Fruit fly (Drosophila melanogaster): ENCODE data around the gene Teh4.
A peak's percentile ranks its signal among the peaks of the same experiment; 100 is the strongest.

Teh4 gene

DNA sequence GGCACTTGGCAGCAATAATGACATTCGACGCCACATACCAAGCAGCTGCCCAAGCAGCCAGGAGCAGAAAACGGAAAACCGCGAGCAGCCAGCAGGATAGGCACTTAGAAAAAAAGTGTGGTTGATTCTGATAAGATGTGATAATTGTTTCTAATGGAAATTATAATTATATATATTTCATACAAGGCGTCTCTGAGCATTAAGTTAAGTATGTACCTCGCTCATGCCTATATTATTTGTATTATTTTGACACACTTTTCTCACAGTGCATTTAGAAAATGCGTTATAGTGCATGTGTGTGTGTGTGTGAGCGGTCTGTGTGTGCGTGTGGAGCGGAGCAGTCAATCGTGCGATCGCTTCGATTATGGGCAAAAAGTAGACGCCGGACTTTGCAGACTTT is 19.7 kb downstream of the Teh4 start (continued):
- TF ChIP-seq CG10979 (tag; optimal IDR thresholded peaks at IDR 0.05) = peak; percentile 67
- TF ChIP-seq Hr39 (optimal IDR thresholded peaks at IDR 0.05) = no peak
- TF ChIP-seq Dek (tag; optimal IDR thresholded peaks at IDR 0.05) = no peak
- no peak for TF ChIP-seq Trl (optimal IDR thresholded peaks at IDR 0.05)
- TF ChIP-seq Trl (GFP tag; optimal IDR thresholded peaks at IDR 0.05) = no peak
- TF ChIP-seq CG42726 (GFP tag; IDR thresholded peaks at IDR 0.05; ENCODE audit: partially characterized antibody) = no peak
- peak; percentile 1 for TF ChIP-seq CG16815 (GFP tag; optimal IDR thresholded peaks at IDR 0.05)
- TF ChIP-seq gsb (GFP tag; IDR thresholded peaks at IDR 0.05) = no peak
- peak in 1 of 3 experiments; percentile 58 for TF ChIP-seq lola (GFP tag; optimal IDR thresholded peaks at IDR 0.05)
- TF ChIP-seq gce (GFP tag; IDR thresholded peaks at IDR 0.05) = 0 out of 3 replicates have a peak, but pooled peaks have one; percentile 30
- peak; percentile 21 for TF ChIP-seq CG13775 (GFP tag; optimal IDR thresholded peaks at IDR 0.05)
- TF ChIP-seq Med (GFP tag) = peak; percentile 58
- TF ChIP-seq CG2116 (GFP tag; optimal IDR thresholded peaks at IDR 0.05) = no peak
- TF ChIP-seq Xrp1 (GFP tag; IDR thresholded peaks at IDR 0.05) = peak; percentile 76
- TF ChIP-seq CG8388 (GFP tag; optimal IDR thresholded peaks at IDR 0.05) = peak; percentile 22
- no peak for TF ChIP-seq Antp (GFP tag; optimal IDR thresholded peaks at IDR 0.05)
- no peak for TF ChIP-seq CG31441 (GFP tag; IDR thresholded peaks at IDR 0.05)
- TF ChIP-seq eve (GFP tag; optimal IDR thresholded peaks at IDR 0.05) = peak in 1 of 2 experiments; percentile 17
- peak; percentile 90 for TF ChIP-seq zen (tag; optimal IDR thresholded peaks at IDR 0.05)
- TF ChIP-seq Mrtf (GFP tag; IDR thresholded peaks at IDR 0.05) = no peak
- TF ChIP-seq CG6813 (GFP tag; optimal IDR thresholded peaks at IDR 0.05) = no peak
- no peak for TF ChIP-seq ttk (GFP tag; IDR thresholded peaks at IDR 0.05)
- no peak for TF ChIP-seq vnd (GFP tag; IDR thresholded peaks at IDR 0.05; ENCODE audit: partially characterized antibody)
- no peak for TF ChIP-seq jing (GFP tag; optimal IDR thresholded peaks at IDR 0.05)
- TF ChIP-seq prd (optimal IDR thresholded peaks at IDR 0.05) = no peak
- peak; percentile 87 for TF ChIP-seq prd (GFP tag; IDR thresholded peaks at IDR 0.05)
- TF ChIP-seq lilli (GFP tag; optimal IDR thresholded peaks at IDR 0.05) = no peak
- TF ChIP-seq CG10147 (GFP tag; optimal IDR thresholded peaks at IDR 0.05) = no peak
- no peak for TF ChIP-seq sna (GFP tag; IDR thresholded peaks at IDR 0.05; ENCODE audit: partially characterized antibody)
- no peak for TF ChIP-seq stwl (tag; optimal IDR thresholded peaks at IDR 0.05)
- peak; percentile 53 for TF ChIP-seq fd102C (GFP tag; optimal IDR thresholded peaks at IDR 0.05)
- peak; percentile 28 for TF ChIP-seq CG10267 (tag; optimal IDR thresholded peaks at IDR 0.05)
- no peak for TF ChIP-seq sens-2 (GFP tag; IDR thresholded peaks at IDR 0.05)
- peak; percentile 83 for TF ChIP-seq CG15696 (tag; optimal IDR thresholded peaks at IDR 0.05)
- TF ChIP-seq CG15269 (tag; optimal IDR thresholded peaks at IDR 0.05) = no peak
- TF ChIP-seq CG9797 (GFP tag; optimal IDR thresholded peaks at IDR 0.05) = no peak
- no peak for TF ChIP-seq CG2889 (GFP tag; IDR thresholded peaks at IDR 0.05)
- peak; percentile 2 for TF ChIP-seq sens (GFP tag)
- TF ChIP-seq NC2α (GFP tag; optimal IDR thresholded peaks at IDR 0.05) = no peak
- TF ChIP-seq eyg (GFP tag; optimal IDR thresholded peaks at IDR 0.05) = no peak
- TF ChIP-seq CG8478 (optimal IDR thresholded peaks at IDR 0.05) = no peak
- peak; percentile 15 for TF ChIP-seq Blimp-1 (GFP tag; optimal IDR thresholded peaks at IDR 0.05)
- TF ChIP-seq trem (tag; optimal IDR thresholded peaks at IDR 0.05) = peak; percentile 37
- TF ChIP-seq dimm (GFP tag; IDR thresholded peaks at IDR 0.05) = no peak
- no peak for TF ChIP-seq Ada2b (GFP tag; IDR thresholded peaks at IDR 0.05)
- TF ChIP-seq CG2712 (tag; optimal IDR thresholded peaks at IDR 0.05) = peak; percentile 72
- TF ChIP-seq nmo (GFP tag; optimal IDR thresholded peaks at IDR 0.05) = peak; percentile 38
- peak; percentile 33 for TF ChIP-seq CG1602 (GFP tag; optimal IDR thresholded peaks at IDR 0.05)
- no peak for TF ChIP-seq CG10543 (GFP tag; optimal IDR thresholded peaks at IDR 0.05)
- no peak for TF ChIP-seq CG33213 (GFP tag; optimal IDR thresholded peaks at IDR 0.05)
- TF ChIP-seq wor (GFP tag; IDR thresholded peaks at IDR 0.05) = no peak
- TF ChIP-seq phol (tag; optimal IDR thresholded peaks at IDR 0.05) = peak; percentile 44

Measured in whole organism, embryonic.